Fruit fly (Drosophila melanogaster) whole organism, embryonic: ENCODE results near the gene Pgant2.

ENCODE experiments used
- Adf1 ChIP-seq: fragments of 200-800 bp; sonication (Bioruptor generic); IDR thresholded peaks from 2 replicates; pipeline ENCODE4 v1.3.6; 2022; ENCODE audit warnings: missing biosample characterization, missing genetic modification characterization
- Aef1 ChIP-seq: fragments of 200-800 bp; sonication (Bioruptor generic); IDR thresholded peaks from 3 replicates; pipeline ENCODE4 v1.3.6; 2022; ENCODE audit warnings: missing biosample characterization, missing genetic modification characterization
- CG10543 ChIP-seq: fragments of 200-800 bp; sonication (Bioruptor generic); optimal IDR thresholded peaks from 3 replicates; lab custom pipeline; 2017; ENCODE audit warnings: missing biosample characterization, mild to moderate bottlenecking, missing genetic modification characterization, moderate library complexity
- CG12155 ChIP-seq: fragments of 200-800 bp; sonication (Bioruptor generic); optimal IDR thresholded peaks from 3 replicates; lab custom pipeline; 2016; ENCODE audit warnings: missing biosample characterization, missing genetic modification characterization
- CG12659 ChIP-seq: fragments of 200-800 bp; sonication (Bioruptor generic); optimal IDR thresholded peaks from 3 replicates; lab custom pipeline; 2017; ENCODE audit warnings: mild to moderate bottlenecking, missing biosample characterization, missing genetic modification reagents, missing genetic modification characterization
- CG12769 ChIP-seq: fragments of 200-800 bp; sonication (Bioruptor generic); optimal IDR thresholded peaks from 2 replicates; lab custom pipeline; 2019; ENCODE audit warnings: missing biosample characterization, mild to moderate bottlenecking, missing genetic modification characterization, moderate library complexity
- CG13123 ChIP-seq: fragments of 200-800 bp; sonication (Bioruptor generic); optimal IDR thresholded peaks from 2 replicates; lab custom pipeline; 2016; ENCODE audit warnings: missing biosample characterization, missing genetic modification characterization
- CG15269 ChIP-seq: fragments of 200-800 bp; sonication (Bioruptor generic); optimal IDR thresholded peaks from 2 replicates; lab custom pipeline; 2018; ENCODE audit warnings: missing biosample characterization, mild to moderate bottlenecking, missing genetic modification characterization, moderate library complexity
- CG17328 ChIP-seq: fragments of 200-800 bp; sonication (Bioruptor generic); IDR thresholded peaks from 2 replicates; pipeline ENCODE4 v1.3.6; 2022; ENCODE audit warnings: missing biosample characterization, missing genetic modification characterization
- CG17612 ChIP-seq: fragments of 200-800 bp; sonication (Bioruptor generic); IDR thresholded peaks from 2 replicates; pipeline ENCODE4 v1.3.6; 2022; ENCODE audit warnings: missing biosample characterization, missing genetic modification characterization
- CG18764 ChIP-seq: fragments of 200-800 bp; sonication (Bioruptor generic); optimal IDR thresholded peaks from 3 replicates; lab custom pipeline; 2016; ENCODE audit warnings: missing biosample characterization, missing genetic modification characterization
- CG32772 ChIP-seq: fragments of 200-800 bp; sonication (Bioruptor generic); IDR thresholded peaks from 2 replicates; pipeline ENCODE4 v1.3.6; 2022; ENCODE audit warnings: missing biosample characterization, missing genetic modification characterization
- CG33557 ChIP-seq: fragments of 200-800 bp; sonication (Bioruptor generic); optimal IDR thresholded peaks from 2 replicates; lab custom pipeline; 2019; ENCODE audit warnings: missing biosample characterization, mild to moderate bottlenecking, missing genetic modification characterization, moderate library complexity
- CG3847 ChIP-seq: fragments of 200-800 bp; sonication (Bioruptor generic); IDR thresholded peaks from 2 replicates; pipeline ENCODE4 v1.3.6; 2022; ENCODE audit warnings: missing biosample characterization, missing genetic modification characterization
- CG4360 ChIP-seq: fragments of 200-800 bp; sonication (Bioruptor generic); IDR thresholded peaks from 2 replicates; pipeline ENCODE4 v1.3.6; 2022; ENCODE audit warnings: missing biosample characterization, missing genetic modification characterization
- CG4617 ChIP-seq: fragments of 200-800 bp; sonication (Bioruptor generic); optimal IDR thresholded peaks from 3 replicates; lab custom pipeline; 2016; ENCODE audit warnings: missing biosample characterization, missing genetic modification characterization, borderline replicate concordance
- CG4707 ChIP-seq: fragments of 200-800 bp; sonication (Bioruptor generic); optimal IDR thresholded peaks from 2 replicates; lab custom pipeline; 2018; ENCODE audit warnings: missing biosample characterization, mild to moderate bottlenecking, missing genetic modification characterization, moderate library complexity
- CG4854 ChIP-seq: fragments of 200-800 bp; sonication (Bioruptor generic); optimal IDR thresholded peaks from 2 replicates; lab custom pipeline; 2016; ENCODE audit warnings: missing biosample characterization, missing genetic modification characterization, inconsistent platforms
- CG6272 ChIP-seq: fragments of 200-800 bp; sonication (Bioruptor generic); IDR thresholded peaks from 2 replicates; pipeline ENCODE4 v1.3.6; 2022; ENCODE audit warnings: missing biosample characterization, missing genetic modification characterization
- CG6854 ChIP-seq: fragments of 200-800 bp; sonication (Bioruptor generic); optimal IDR thresholded peaks from 3 replicates; lab custom pipeline; 2017; ENCODE audit warnings: missing biosample characterization, mild to moderate bottlenecking, missing genetic modification characterization
- CG8388 ChIP-seq: fragments of 200-800 bp; sonication (Bioruptor generic); optimal IDR thresholded peaks from 2 replicates; lab custom pipeline; 2019; ENCODE audit warnings: missing biosample characterization, mild to moderate bottlenecking, missing genetic modification characterization, moderate library complexity
- CG9215 ChIP-seq: fragments of 200-800 bp; sonication (Bioruptor generic); IDR thresholded peaks from 2 replicates; pipeline ENCODE4 v1.3.6; 2022; ENCODE audit warnings: missing biosample characterization, missing genetic modification characterization
- CG9727 ChIP-seq: fragments of 200-800 bp; sonication (Bioruptor generic); optimal IDR thresholded peaks from 3 replicates; lab custom pipeline; 2017; ENCODE audit warnings: missing biosample characterization, mild to moderate bottlenecking, missing genetic modification characterization
- Deaf1 ChIP-seq: fragments of 200-800 bp; optimal IDR thresholded peaks from 3 replicates; lab custom pipeline; 2019; ENCODE audit warnings: missing biosample characterization, mild to moderate bottlenecking, missing genetic modification characterization, moderate library complexity
- Drgx ChIP-seq: fragments of 200-800 bp; sonication (Bioruptor generic); IDR thresholded peaks from 2 replicates; pipeline ENCODE4 v1.3.6; 2022; ENCODE audit warnings: missing biosample characterization, missing genetic modification characterization
- E2f1 ChIP-seq: fragments of 200-800 bp; sonication (Bioruptor generic); IDR thresholded peaks from 2 replicates; pipeline ENCODE4 v1.3.6; 2022; ENCODE audit warnings: missing biosample characterization, missing genetic modification characterization
- Jarid2 ChIP-seq: fragments of 200-800 bp; sonication (Bioruptor generic); optimal IDR thresholded peaks from 3 replicates; lab custom pipeline; 2017; ENCODE audit warnings: mild to moderate bottlenecking, missing biosample characterization, missing genetic modification reagents, missing genetic modification characterization
- MBD-R2 ChIP-seq: fragments of 200-800 bp; sonication (Bioruptor generic); IDR thresholded peaks from 2 replicates; pipeline ENCODE4 v1.3.6; 2022; ENCODE audit warnings: missing biosample characterization, missing genetic modification characterization
- NC2β ChIP-seq: fragments of 200-800 bp; sonication (Bioruptor generic); optimal IDR thresholded peaks from 2 replicates; lab custom pipeline; 2016; ENCODE audit warnings: missing biosample characterization, missing genetic modification characterization
- Nf-YA ChIP-seq: fragments of 200-800 bp; sonication (Bioruptor generic); IDR thresholded peaks from 2 replicates; pipeline ENCODE4 v1.3.6; 2022; ENCODE audit warnings: missing biosample characterization, missing genetic modification characterization
- Nf-YC ChIP-seq: fragments of 200-800 bp; optimal IDR thresholded peaks from 3 replicates; lab custom pipeline; 2019; ENCODE audit warnings: missing biosample characterization, mild to moderate bottlenecking, missing genetic modification characterization, moderate library complexity
- Oaz ChIP-seq: fragments of 200-800 bp; sonication (Bioruptor generic); IDR thresholded peaks from 2 replicates; pipeline ENCODE4 v1.3.6; 2022; ENCODE audit warnings: missing biosample characterization, missing genetic modification characterization
- Optix ChIP-seq: fragments of 200-800 bp; sonication (Bioruptor generic); IDR thresholded peaks from 3 replicates; pipeline ENCODE4 v1.3.6; 2022; ENCODE audit warnings: missing biosample characterization, missing genetic modification characterization
- Poxn ChIP-seq: fragments of 200-800 bp; sonication (Bioruptor generic); IDR thresholded peaks from 2 replicates; pipeline ENCODE4 v1.3.6; 2022; ENCODE audit warnings: missing biosample characterization, missing genetic modification characterization
- Sox102F ChIP-seq: fragments of 200-800 bp; sonication (Bioruptor generic); optimal IDR thresholded peaks from 2 replicates; lab custom pipeline; 2018; ENCODE audit warnings: missing biosample characterization, mild to moderate bottlenecking, missing genetic modification characterization, moderate library complexity
- Sry-β ChIP-seq: fragments of 200-800 bp; sonication (Bioruptor generic); optimal IDR thresholded peaks from 2 replicates; lab custom pipeline; 2018; ENCODE audit warnings: missing biosample characterization, mild to moderate bottlenecking, missing genetic modification characterization, moderate library complexity
- Usf ChIP-seq: fragments of 200-800 bp; sonication (Bioruptor generic); optimal IDR thresholded peaks from 2 replicates; lab custom pipeline; 2017; ENCODE audit warnings: missing genotype, missing biosample characterization, missing genetic modification characterization
- ara ChIP-seq: fragments of 200-800 bp; sonication (Bioruptor generic); IDR thresholded peaks from 2 replicates; pipeline ENCODE4 v1.3.6; 2022; ENCODE audit warnings: missing biosample characterization, missing genetic modification characterization
- bowl ChIP-seq: fragments of 200-800 bp; sonication (Bioruptor generic); IDR thresholded peaks from 2 replicates; pipeline ENCODE4 v1.3.6; 2022; ENCODE audit warnings: missing biosample characterization, missing genetic modification characterization
- cg ChIP-seq: fragments of 200-800 bp; sonication (Bioruptor generic); optimal IDR thresholded peaks from 3 replicates; lab custom pipeline; 2019; ENCODE audit warnings: missing biosample characterization, mild to moderate bottlenecking, missing genetic modification characterization, moderate library complexity
- dpn ChIP-seq, 2 experiments: fragments of 200-800 bp; sonication (Bioruptor generic); optimal IDR thresholded peaks; 3 replicates each; lab custom pipeline; 2016; ENCODE audit warnings: missing biosample characterization in 2 of 2, missing genetic modification characterization in 2 of 2
- ewg ChIP-seq: fragments of 200-800 bp; sonication (Bioruptor generic); optimal IDR thresholded peaks from 3 replicates; lab custom pipeline; 2017; ENCODE audit warnings: mild to moderate bottlenecking, missing biosample characterization, missing genetic modification reagents, missing genetic modification characterization
- gfzf ChIP-seq: fragments of 200-800 bp; sonication (Bioruptor generic); optimal IDR thresholded peaks from 2 replicates; lab custom pipeline; 2016; ENCODE audit warnings: missing biosample characterization, mild to moderate bottlenecking, missing genetic modification characterization, moderate library complexity
- gro ChIP-seq: fragments of 200-800 bp; sonication (Bioruptor generic); optimal IDR thresholded peaks from 2 replicates; lab custom pipeline; 2016; ENCODE audit warnings: missing biosample characterization, missing genetic modification characterization
- hth ChIP-seq: fragments of >200 bp; optimal IDR thresholded peaks from 2 replicates; lab custom pipeline; 2017; ENCODE audit warnings: inconsistent platforms
- otp ChIP-seq: fragments of 200-800 bp; sonication (Bioruptor generic); IDR thresholded peaks from 3 replicates; pipeline ENCODE4, ENCODE4 v1.3.6; 2022; ENCODE audit warnings: missing biosample characterization, missing genetic modification characterization
- prd ChIP-seq, 3 experiments: fragments of >200 bp in 2 of 3; fragments of 200-800 bp in 1 of 3; sonication (Bioruptor generic) in 1 of 3; optimal IDR thresholded peaks in 2 of 3; IDR thresholded peaks in 1 of 3; 2 replicates in 2 of 3; 3 replicates in 1 of 3; pipeline versions ENCODE4 v1.3.6 to Lab custom; 2017 to 2022; ENCODE audit warnings: missing biosample characterization in 1 of 3, missing genetic modification characterization in 1 of 3
- rib ChIP-seq: fragments of 200-800 bp; sonication (Bioruptor generic); IDR thresholded peaks from 2 replicates; pipeline ENCODE4 v1.3.6; 2022; ENCODE audit warnings: missing biosample characterization, missing genetic modification characterization
- ttk ChIP-seq: fragments of 200-800 bp; sonication (Bioruptor generic); IDR thresholded peaks from 2 replicates; pipeline ENCODE4 v2.1.2; 2022; ENCODE audit warnings: missing biosample characterization, missing genetic modification characterization
- vnd ChIP-seq: fragments of 200-800 bp; sonication (Bioruptor generic); IDR thresholded peaks from 3 replicates; pipeline ENCODE4 v1.3.6; 2022; ENCODE audit warnings: missing biosample characterization, missing genetic modification characterization; ENCODE audit not compliant: partially characterized antibody
- zen2 ChIP-seq: fragments of 200-800 bp; sonication (Bioruptor generic); IDR thresholded peaks from 3 replicates; pipeline ENCODE4 v1.3.6; 2022; ENCODE audit warnings: missing biosample characterization, missing genetic modification characterization; ENCODE audit not compliant: partially characterized antibody

Pgant2 gene

dm6 chr2L:3475948-3476347 lies 49.4 kb upstream of the Pgant2 start (continued):
- TF ChIP-seq CG32772 (GFP tag; lab: Robert Waterston, UW) (peak; percentile 7; the same call in 1 of the 2 replicates), gro (GFP tag; lab: Kevin White, UChicago) (no peak), CG6272 (no peak), NC2β (GFP tag; lab: Kevin White, UChicago) (no peak), Optix (GFP tag; lab: Robert Waterston, UW) (no peak), CG4707 (GFP tag; lab: Kevin White, UChicago) (no peak), Nf-YC (tag; lab: Kevin White, UChicago) (peak; percentile 33), CG12155 (peak; percentile 53), CG3847 (GFP tag; lab: Robert Waterston, UW) (peak; percentile 52), Deaf1 (tag; lab: Kevin White, UChicago) (peak; percentile 18), Sox102F (GFP tag; lab: Kevin White, UChicago) (peak; percentile 65), Jarid2 (GFP tag; lab: Kevin White, UChicago) (peak; percentile 14), MBD-R2 (GFP tag; lab: Robert Waterston, UW) (no peak), CG6854 (peak; percentile 3), Usf (GFP tag; lab: Kevin White, UChicago) (no peak), rib (no peak), E2f1 (GFP tag; lab: Robert Waterston, UW) (0 out of 2 replicates have a peak, but pooled peaks have one; percentile 54), Drgx (GFP tag; lab: Robert Waterston, UW) (no peak), ara (GFP tag; lab: Robert Waterston, UW) (no peak), CG33557 (no peak), gfzf (no peak), CG17328 (GFP tag; lab: Robert Waterston, UW) (no peak), CG17612 (GFP tag; lab: Robert Waterston, UW) (no peak), CG10543 (GFP tag; lab: Kevin White, UChicago) (peak; percentile 21), CG8388 (GFP tag; lab: Kevin White, UChicago) (peak; percentile 27), Aef1 (GFP tag; lab: Robert Waterston, UW) (peak; percentile 58; the same call in 2 of the 3 replicates), bowl (GFP tag; lab: Robert Waterston, UW) (no peak), CG9215 (GFP tag; lab: Robert Waterston, UW) (peak; percentile 62), Oaz (no peak; the same call in none of the 2 replicates), hth (no peak), CG12769 (tag; lab: Kevin White, UChicago) (no peak), cg (GFP tag; lab: Kevin White, UChicago) (no peak), otp (GFP tag; lab: Robert Waterston, UW) (no peak), CG18764 (no peak), Sry-β (GFP tag; lab: Kevin White, UChicago) (no peak), dpn (GFP tag; optimal IDR thresholded peaks at IDR 0.05; lab: Kevin White, UChicago) (peak; percentile 38 to 60), CG13123 (GFP tag; lab: Kevin White, UChicago) (no peak), CG4617 (GFP tag; lab: Kevin White, UChicago) (peak; percentile 10), Poxn (GFP tag; lab: Robert Waterston, UW) (no peak), CG9727 (peak; percentile 62), CG4360 (GFP tag; lab: Robert Waterston, UW) (no peak), ewg (GFP tag; lab: Kevin White, UChicago) (no peak), Nf-YA (GFP tag; lab: Robert Waterston, UW) (no peak), vnd (GFP tag; lab: Robert Waterston, UW) (no peak), CG15269 (tag; lab: Kevin White, UChicago) (peak; percentile 80), prd (optimal IDR thresholded peaks at IDR 0.05; lab: Kevin White, UChicago) (no peak), prd (GFP tag; IDR thresholded peaks at IDR 0.05; lab: Robert Waterston, UW) (no peak), ttk (GFP tag; lab: Robert Waterston, UW) (0 out of 2 replicates have a peak, but pooled peaks have one; percentile 37), Adf1 (no peak), zen2 (GFP tag; lab: Robert Waterston, UW) (no peak), CG4854 (GFP tag; lab: Kevin White, UChicago) (peak; percentile 21), CG12659 (GFP tag; lab: Kevin White, UChicago) (peak; percentile 70)
